Worm (Caenorhabditis elegans): ENCODE measurements around the gene F56F11.2.

DNA sequence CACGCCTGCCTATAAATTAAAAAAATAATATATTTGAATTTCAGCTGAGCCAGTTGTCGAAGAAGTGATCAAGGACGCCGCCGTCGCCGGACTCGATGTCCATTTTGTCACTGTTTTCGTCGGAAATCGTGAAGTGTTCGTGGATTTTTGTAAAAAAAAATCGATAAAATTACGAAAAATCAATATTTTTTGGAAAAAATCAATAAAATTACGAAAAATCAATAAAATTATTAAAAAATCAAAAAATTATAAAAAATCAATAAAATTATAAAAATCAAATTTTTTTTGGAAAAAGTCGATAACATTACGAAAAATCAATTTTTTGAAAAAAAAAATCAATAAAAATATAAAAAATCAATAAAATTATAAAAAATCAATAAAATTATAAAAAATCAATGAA is 47.1 kb upstream of the F56F11.2 start:
- TF ChIP-seq skn-1 (tag; optimal IDR thresholded peaks at IDR 0.05), result no peak
- TF ChIP-seq F49E8.2 (tag; optimal IDR thresholded peaks at IDR 0.05; ENCODE audit: borderline replicate concordance), result no peak
- no peak for TF ChIP-seq nhr-77 (tag; optimal IDR thresholded peaks at IDR 0.05)
- no peak for TF ChIP-seq aly-2 (tag; optimal IDR thresholded peaks at IDR 0.05)
- TF ChIP-seq unc-39 (tag; optimal IDR thresholded peaks at IDR 0.05), result no peak
- no peak for TF ChIP-seq lsy-2 (tag; optimal IDR thresholded peaks at IDR 0.05)

Data from whole organism, L4 larva.